Fruit fly (Drosophila melanogaster): ENCODE results near the gene mirr.

mirr gene

dm6 chr3L:12749567-12750535 is 56.4 kb downstream of the mirr start, which contains the start of the genes Klc and CG10984 (continued):
- TF ChIP-seq Mio (GFP tag; optimal IDR thresholded peaks at IDR 0.05) (no peak), rgr (GFP tag; optimal IDR thresholded peaks at IDR 0.05) (peak; percentile 79), sage (GFP tag; optimal IDR thresholded peaks at IDR 0.05) (peak; percentile 55), Rel (GFP tag; optimal IDR thresholded peaks at IDR 0.05) (no peak), Rel (tag; optimal IDR thresholded peaks at IDR 0.05) (no peak)

dm6 chr3L:12754769-12755189 is 61.3 kb downstream of the mirr start, which contains the start of the genes CG10973 and Vps13D:
Gene CG10973, minus strand, starts transcription at chr3L:12754774.
Gene Vps13D, plus strand, starts transcription at chr3L:12755049.
- peak; percentile 35 for TF ChIP-seq Hnf4 (GFP tag; optimal IDR thresholded peaks at IDR 0.05)
- peak; percentile 99 for TF ChIP-seq Dif (GFP tag; optimal IDR thresholded peaks at IDR 0.05; ENCODE audit: partially characterized antibody)
- TF ChIP-seq dl (GFP tag; optimal IDR thresholded peaks at IDR 0.05; ENCODE audit: insufficient read depth in 1 of 2, partially characterized antibody in 2 of 2) = peak; percentile 75 to 90
- peak; percentile 99 for TF ChIP-seq Vsx2 (GFP tag; optimal IDR thresholded peaks at IDR 0.05; ENCODE audit: partially characterized antibody)
- peak; percentile 16 for TF ChIP-seq Jra (GFP tag; optimal IDR thresholded peaks at IDR 0.05)
- peak; percentile 41 for TF ChIP-seq tai (GFP tag; optimal IDR thresholded peaks at IDR 0.05)
- no peak for TF ChIP-seq dsf (GFP tag; optimal IDR thresholded peaks at IDR 0.05; ENCODE audit: borderline replicate concordance)
- peak; percentile 79 for TF ChIP-seq brk (GFP tag; optimal IDR thresholded peaks at IDR 0.05)
- TF ChIP-seq sv (GFP tag; optimal IDR thresholded peaks at IDR 0.05) = peak; percentile 49
- TF ChIP-seq Rel (GFP tag; optimal IDR thresholded peaks at IDR 0.05) = no peak
- no peak for TF ChIP-seq Rel (tag; optimal IDR thresholded peaks at IDR 0.05)

Data from whole organism, wandering third instar larva.